Worm (Caenorhabditis elegans) whole organism, L1 larva: Measurements from ENCODE around the gene Y116A8C.469.
A peak's percentile ranks its signal among the peaks of the same experiment; 100 is the strongest.

Experiments used
- C16A3.4 ChIP-seq: fragments of 150-350 bp; optimal IDR thresholded peaks from 2 replicates; lab custom pipeline; 2014; ENCODE audit warnings: missing biosample characterization, missing genetic modification characterization
- C34B4.2 ChIP-seq: sonication (generic microtip); optimal IDR thresholded peaks from 2 replicates; lab custom pipeline; 2017; ENCODE audit warnings: mild to moderate bottlenecking, missing genetic modification characterization, missing compliant biosample characterization
- aly-2 ChIP-seq: fragments of 150-350 bp; optimal IDR thresholded peaks from 2 replicates; lab custom pipeline; 2014; ENCODE audit warnings: missing biosample characterization, missing genetic modification characterization
- ama-1 ChIP-seq: fragments of 150-350 bp; optimal IDR thresholded peaks from 2 replicates; lab custom pipeline; 2014
- blmp-1 ChIP-seq: fragments of 150-350 bp; optimal IDR thresholded peaks from 2 replicates; lab custom pipeline; 2014; ENCODE audit warnings: missing biosample characterization, missing genetic modification characterization
- ceh-8 ChIP-seq: fragments of 200-800 bp; sonication (Bioruptor generic); optimal IDR thresholded peaks from 2 replicates; lab custom pipeline; 2018; ENCODE audit warnings: mild to moderate bottlenecking, missing genetic modification characterization, moderate library complexity, missing compliant biosample characterization
- ceh-82 ChIP-seq, 3 experiments: fragments of 150-350 bp in 1 of 3; sonication (generic microtip) in 2 of 3; optimal IDR thresholded peaks; 2 replicates each; lab custom pipeline; 2014 to 2017; ENCODE audit warnings: missing biosample characterization in 3 of 3, missing genetic modification characterization in 3 of 3
- ceh-88 ChIP-seq: fragments of 200-800 bp; sonication (Bioruptor generic); IDR thresholded peaks from 2 replicates; pipeline ENCODE4 v1.3.6; 2022; ENCODE audit warnings: missing genetic modification characterization, missing compliant biosample characterization
- ceh-90 ChIP-seq: sonication (generic microtip); optimal IDR thresholded peaks from 2 replicates; lab custom pipeline; 2016; ENCODE audit warnings: missing genetic modification characterization, missing compliant biosample characterization
- dsc-1 ChIP-seq: sonication (generic microtip); optimal IDR thresholded peaks from 2 replicates; lab custom pipeline; 2016; ENCODE audit warnings: mild to moderate bottlenecking, missing genetic modification characterization, missing compliant biosample characterization
- egl-27 ChIP-seq, 2 experiments: fragments of 150-350 bp in 1 of 2; sonication (generic microtip); optimal IDR thresholded peaks; 3 replicates each; lab custom pipeline; 2017 to 2018; ENCODE audit warnings: missing biosample characterization in 2 of 2, missing genetic modification characterization in 2 of 2, missing genetic modification reagents in 2 of 2
- elt-2 ChIP-seq: sonication (generic microtip); optimal IDR thresholded peaks from 2 replicates; lab custom pipeline; 2016; ENCODE audit warnings: missing genetic modification characterization, mild to moderate bottlenecking, inconsistent platforms, missing compliant biosample characterization, missing genetic modification reagents
- elt-3 ChIP-seq, 6 experiments: fragments of 150-350 bp in 1 of 6; sonication (generic microtip); optimal IDR thresholded peaks; 2 replicates each; lab custom pipeline; 2017 to 2018; ENCODE audit warnings: missing biosample characterization in 6 of 6, missing genetic modification characterization in 6 of 6, inconsistent platforms in 1 of 6
- ets-5 ChIP-seq: fragments of 200-800 bp; sonication (Bioruptor generic); IDR thresholded peaks from 2 replicates; pipeline ENCODE4 v1.3.6; 2022; ENCODE audit warnings: missing genetic modification characterization, missing compliant biosample characterization
- fos-1 ChIP-seq: fragments of 150-350 bp; optimal IDR thresholded peaks from 2 replicates; lab custom pipeline; 2014; ENCODE audit warnings: missing biosample characterization, missing genetic modification characterization
- grh-1 ChIP-seq: fragments of 200-800 bp; sonication (Bioruptor generic); IDR thresholded peaks from 2 replicates; pipeline ENCODE4 v1.3.6; 2022; ENCODE audit warnings: missing genetic modification reagents, missing genetic modification characterization, missing compliant biosample characterization
- hlh-4 ChIP-seq: sonication (generic microtip); optimal IDR thresholded peaks from 2 replicates; lab custom pipeline; 2016; ENCODE audit warnings: mild to moderate bottlenecking, missing genetic modification characterization, missing compliant biosample characterization
- irx-1 ChIP-seq: sonication (generic microtip); optimal IDR thresholded peaks from 2 replicates; lab custom pipeline; 2016; ENCODE audit warnings: missing genetic modification characterization, missing compliant biosample characterization
- isw-1 ChIP-seq: fragments of 200-800 bp; sonication (Bioruptor generic); IDR thresholded peaks from 2 replicates; pipeline ENCODE4 v1.3.6; 2022; ENCODE audit warnings: missing genetic modification characterization, missing compliant biosample characterization
- lin-13 ChIP-seq: fragments of 150-350 bp; optimal IDR thresholded peaks from 2 replicates; lab custom pipeline; 2014; ENCODE audit warnings: missing biosample characterization, missing genetic modification reagents, missing genetic modification characterization
- lin-14 ChIP-seq: fragments of 200-800 bp; sonication (Bioruptor generic); optimal IDR thresholded peaks from 2 replicates; lab custom pipeline; 2018; ENCODE audit warnings: mild to moderate bottlenecking, missing genetic modification characterization, moderate library complexity, missing compliant biosample characterization
- lin-15B ChIP-seq: fragments of 150-350 bp; sonication (generic microtip); optimal IDR thresholded peaks from 3 replicates; lab custom pipeline; 2014; ENCODE audit warnings: missing biosample characterization, missing genetic modification characterization
- lin-39 ChIP-seq: fragments of 150-350 bp; optimal IDR thresholded peaks from 2 replicates; lab custom pipeline; 2014; ENCODE audit warnings: missing biosample characterization, missing genetic modification reagents, missing genetic modification characterization
- lir-3 ChIP-seq: sonication (generic microtip); optimal IDR thresholded peaks from 2 replicates; lab custom pipeline; 2016; ENCODE audit warnings: mild to moderate bottlenecking, missing genetic modification characterization, moderate library complexity, missing compliant biosample characterization; ENCODE audit not compliant: poor library complexity
- lsy-2 ChIP-seq, 2 experiments: fragments of 150-350 bp; optimal IDR thresholded peaks; 2 replicates each; lab custom pipeline; 2014; ENCODE audit warnings: missing biosample characterization in 2 of 2, missing genetic modification characterization in 2 of 2
- mep-1 ChIP-seq: fragments of 150-350 bp; optimal IDR thresholded peaks from 2 replicates; lab custom pipeline; 2014; ENCODE audit warnings: missing biosample characterization, missing genetic modification characterization
- nhr-12 ChIP-seq: sonication (generic microtip); optimal IDR thresholded peaks from 2 replicates; lab custom pipeline; 2017; ENCODE audit warnings: missing biosample characterization, missing genetic modification characterization
- nhr-20 ChIP-seq: sonication (generic microtip); optimal IDR thresholded peaks from 2 replicates; lab custom pipeline; 2016; ENCODE audit warnings: mild to moderate bottlenecking, missing genetic modification characterization, missing compliant biosample characterization
- nhr-237 ChIP-seq: fragments of 150-350 bp; optimal IDR thresholded peaks from 2 replicates; lab custom pipeline; 2014; ENCODE audit warnings: missing biosample characterization, missing genetic modification characterization
- nhr-28 ChIP-seq: fragments of 150-350 bp; optimal IDR thresholded peaks from 2 replicates; lab custom pipeline; 2014; ENCODE audit warnings: missing biosample characterization, missing genetic modification characterization
- nhr-47 ChIP-seq: sonication (generic microtip); optimal IDR thresholded peaks from 2 replicates; lab custom pipeline; 2016; ENCODE audit warnings: mild to moderate bottlenecking, missing genetic modification characterization, moderate library complexity, missing compliant biosample characterization
- nhr-71 ChIP-seq: sonication (generic microtip); optimal IDR thresholded peaks from 2 replicates; lab custom pipeline; 2016; ENCODE audit warnings: mild to moderate bottlenecking, missing genetic modification characterization, moderate library complexity, missing compliant biosample characterization
- nhr-76 ChIP-seq: sonication (generic microtip); optimal IDR thresholded peaks from 2 replicates; lab custom pipeline; 2017; ENCODE audit warnings: missing biosample characterization, missing genetic modification characterization
- nhr-84 ChIP-seq: sonication (generic microtip); optimal IDR thresholded peaks from 2 replicates; lab custom pipeline; 2017; ENCODE audit warnings: missing biosample characterization, missing genetic modification characterization
- nhr-85 ChIP-seq: sonication (generic microtip); peaks from one replicate; lab custom pipeline; 2016; ENCODE audit warnings: missing genetic modification characterization, inconsistent platforms, missing compliant biosample characterization
- nhr-90 ChIP-seq: sonication (generic microtip); optimal IDR thresholded peaks from 2 replicates; lab custom pipeline; 2016; ENCODE audit warnings: mild to moderate bottlenecking, missing genetic modification characterization, missing compliant biosample characterization; ENCODE audit not compliant: poor library complexity
- pax-3 ChIP-seq: fragments of 200-800 bp; sonication (Bioruptor generic); optimal IDR thresholded peaks from 2 replicates; lab custom pipeline; 2018; ENCODE audit warnings: mild to moderate bottlenecking, missing genetic modification characterization, moderate library complexity, missing compliant biosample characterization
- skn-1 ChIP-seq: fragments of 150-350 bp; optimal IDR thresholded peaks from 2 replicates; lab custom pipeline; 2014; ENCODE audit warnings: missing biosample characterization, missing genetic modification characterization
- snpc-4 ChIP-seq: fragments of 150-350 bp; optimal IDR thresholded peaks from 2 replicates; lab custom pipeline; 2014; ENCODE audit warnings: missing biosample characterization, missing genetic modification characterization
- snu-23 ChIP-seq: sonication (generic microtip); optimal IDR thresholded peaks from 2 replicates; lab custom pipeline; 2016; ENCODE audit warnings: missing genetic modification characterization, missing compliant biosample characterization
- sup-37 ChIP-seq: fragments of 200-800 bp; sonication (Bioruptor generic); optimal IDR thresholded peaks from 2 replicates; lab custom pipeline; 2018; ENCODE audit warnings: mild to moderate bottlenecking, missing genetic modification characterization, missing compliant biosample characterization
- swsn-7 ChIP-seq: sonication (generic microtip); optimal IDR thresholded peaks from 2 replicates; lab custom pipeline; 2016; ENCODE audit warnings: missing genetic modification characterization, missing compliant biosample characterization
- tlp-1 ChIP-seq: fragments of 150-350 bp; optimal IDR thresholded peaks from 2 replicates; lab custom pipeline; 2014; ENCODE audit warnings: missing biosample characterization, missing genetic modification characterization
- unc-86 ChIP-seq: sonication (generic microtip); optimal IDR thresholded peaks from 2 replicates; lab custom pipeline; 2016; ENCODE audit warnings: missing genetic modification characterization, missing compliant biosample characterization
- unc-98 ChIP-seq: fragments of 200-800 bp; sonication (Bioruptor generic); IDR thresholded peaks from 2 replicates; pipeline ENCODE4 v1.3.6; 2022; ENCODE audit warnings: missing genetic modification characterization, missing compliant biosample characterization
- xbp-1 ChIP-seq: sonication (generic microtip); optimal IDR thresholded peaks from 2 replicates; lab custom pipeline; 2016; ENCODE audit warnings: missing genetic modification characterization, missing compliant biosample characterization
- zip-4 ChIP-seq: fragments of 200-800 bp; sonication (Bioruptor generic); optimal IDR thresholded peaks from 2 replicates; lab custom pipeline; 2018; ENCODE audit warnings: mild to moderate bottlenecking, missing genetic modification characterization, moderate library complexity, missing compliant biosample characterization
- ztf-4 ChIP-seq: fragments of 150-350 bp; optimal IDR thresholded peaks from 2 replicates; lab custom pipeline; 2014; ENCODE audit warnings: missing biosample characterization, missing genetic modification characterization

The Y116A8C.469 gene

DNA sequence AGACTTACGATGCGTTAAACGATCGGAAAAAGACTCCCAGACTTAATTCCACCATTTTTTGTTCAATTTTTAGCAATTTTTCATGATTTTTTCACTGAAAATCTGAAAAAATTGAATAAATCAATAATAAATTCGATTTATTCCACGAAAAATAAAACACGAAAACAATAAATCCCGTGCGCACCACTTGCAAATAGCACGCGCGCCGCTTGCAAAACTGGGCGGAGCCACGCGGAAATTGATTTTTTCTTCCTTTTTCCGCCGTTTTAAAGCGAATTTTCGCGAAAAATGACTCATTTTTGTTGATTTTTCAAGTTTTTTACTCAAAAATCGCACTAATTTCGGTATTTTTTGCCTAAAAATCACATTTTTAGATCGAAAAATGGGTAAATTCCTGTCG is 29.0 kb upstream of the Y116A8C.469 start, which contains the start of the genes Y116A8C.9 and arf-6 (continued):
- TF ChIP-seq swsn-7 (tag; lab: Kevin White, UChicago) = peak; percentile 72
- TF ChIP-seq mep-1 = peak; percentile 70
- TF ChIP-seq nhr-85 (tag; lab: Kevin White, UChicago) = peak; percentile 86
- TF ChIP-seq elt-3 (tag; optimal IDR thresholded peaks at IDR 0.05; lab: Kevin White, UChicago) = peak in 1 of 6 experiments; percentile 36
- no peak for TF ChIP-seq lin-15B (tag; lab: Kevin White, UChicago)
- peak; percentile 62 for TF ChIP-seq lin-13 (GFP tag; lab: Kevin White, UChicago)
- TF ChIP-seq sup-37 (GFP tag; lab: Kevin White, UChicago) = no peak
- peak; percentile 68 for TF ChIP-seq xbp-1
- peak; percentile 22 for TF ChIP-seq irx-1 (tag; lab: Kevin White, UChicago)
- TF ChIP-seq ceh-90 (tag; lab: Kevin White, UChicago) = no peak
- TF ChIP-seq unc-98 = no peak
- TF ChIP-seq isw-1 (GFP tag; lab: Robert Waterston, UW) = peak; percentile 43
- peak; percentile 71 for TF ChIP-seq snpc-4
- no peak for TF ChIP-seq egl-27 (tag; optimal IDR thresholded peaks at IDR 0.05; lab: Kevin White, UChicago)
- TF ChIP-seq elt-2 = peak; percentile 25
- TF ChIP-seq C16A3.4 = peak; percentile 28
- no peak for TF ChIP-seq ets-5 (GFP tag; lab: Robert Waterston, UW)
- peak; percentile 73 for TF ChIP-seq skn-1 (tag; lab: Kevin White, UChicago)
- peak; percentile 6 for TF ChIP-seq pax-3 (tag; lab: Kevin White, UChicago)
- no peak for TF ChIP-seq hlh-4 (tag; lab: Kevin White, UChicago)
- peak; percentile 75 for TF ChIP-seq nhr-71 (tag; lab: Kevin White, UChicago)
- peak; percentile 76 for TF ChIP-seq dsc-1 (tag; lab: Kevin White, UChicago)
- peak; percentile 74 for TF ChIP-seq nhr-47 (tag; lab: Kevin White, UChicago)
- TF ChIP-seq unc-86 (tag; lab: Kevin White, UChicago) = peak; percentile 57
- no peak for TF ChIP-seq ceh-88 (GFP tag; lab: Robert Waterston, UW)
- TF ChIP-seq ama-1 (lab: Kevin White, UChicago) = no peak
- no peak for TF ChIP-seq aly-2 (tag; lab: Kevin White, UChicago)
- no peak for TF ChIP-seq nhr-237 (tag; lab: Kevin White, UChicago)
- peak; percentile 50 to 60 (median 60) for TF ChIP-seq ceh-82 (tag; optimal IDR thresholded peaks at IDR 0.05; lab: Kevin White, UChicago)
- peak; percentile 47 for TF ChIP-seq ztf-4 (tag; lab: Kevin White, UChicago)
- TF ChIP-seq lsy-2 (tag; optimal IDR thresholded peaks at IDR 0.05; lab: Kevin White, UChicago) = peak; percentile 57 to 67
- TF ChIP-seq lin-14 (GFP tag; lab: Kevin White, UChicago) = no peak
- peak; percentile 0 for TF ChIP-seq ceh-8 (GFP tag; lab: Kevin White, UChicago)
- TF ChIP-seq nhr-76 = no peak
- peak; percentile 9 for TF ChIP-seq fos-1
- peak; percentile 63 for TF ChIP-seq nhr-20 (tag; lab: Kevin White, UChicago)

DNA sequence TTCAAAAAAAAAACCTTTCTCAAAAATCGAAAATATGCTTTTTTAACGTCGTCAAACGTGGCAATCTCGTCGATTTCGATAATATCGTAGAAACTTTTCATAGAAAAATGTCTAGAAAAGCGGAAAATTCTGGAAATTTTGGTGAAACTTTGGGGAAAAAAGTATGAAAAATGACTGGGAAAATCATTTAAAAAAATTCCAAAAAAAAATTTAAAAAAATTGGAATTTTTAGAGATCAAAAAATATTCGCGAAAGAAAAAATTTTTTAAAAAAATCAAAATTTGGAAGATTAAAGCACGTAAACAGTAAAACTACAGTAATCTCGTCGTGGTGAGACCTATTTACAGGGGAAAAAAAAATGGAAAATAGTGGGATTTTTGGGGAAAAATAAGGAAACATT is 21.3 kb upstream of the Y116A8C.469 start, which contains the start of gene Y116A8C.10:
TSS of gene Y116A8C.10 (minus strand) at position 101 of the 400 bp plus-strand sequence.
- no peak for TF ChIP-seq elt-3 (tag; optimal IDR thresholded peaks at IDR 0.05; lab: Kevin White, UChicago)
- TF ChIP-seq nhr-28 (tag; lab: Kevin White, UChicago) = no peak
- TF ChIP-seq fos-1 = no peak
- no peak for TF ChIP-seq nhr-84 (tag; lab: Kevin White, UChicago)
- no peak for TF ChIP-seq grh-1 (GFP tag; lab: Robert Waterston, UW)
- no peak for TF ChIP-seq tlp-1 (tag; lab: Kevin White, UChicago)
- no peak for TF ChIP-seq nhr-90 (tag; lab: Kevin White, UChicago)
- TF ChIP-seq ceh-88 (GFP tag; lab: Robert Waterston, UW) = no peak
- no peak for TF ChIP-seq lin-39 (tag; lab: Kevin White, UChicago)
- TF ChIP-seq snu-23 (GFP tag; lab: Kevin White, UChicago) = no peak
- TF ChIP-seq nhr-12 (tag; lab: Kevin White, UChicago) = no peak
- TF ChIP-seq aly-2 (tag; lab: Kevin White, UChicago) = no peak
- TF ChIP-seq unc-98 = no peak
- TF ChIP-seq C34B4.2 (tag; lab: Kevin White, UChicago) = no peak
- no peak for TF ChIP-seq unc-86 (tag; lab: Kevin White, UChicago)
- no peak for TF ChIP-seq blmp-1 (tag; lab: Kevin White, UChicago)
- TF ChIP-seq lin-13 (GFP tag; lab: Kevin White, UChicago) = no peak
- no peak for TF ChIP-seq pax-3 (tag; lab: Kevin White, UChicago)
- TF ChIP-seq zip-4 = no peak
- TF ChIP-seq lir-3 (tag; lab: Kevin White, UChicago) = no peak
- TF ChIP-seq, all 84 proteins: peak for 0
